Fruit fly (Drosophila melanogaster) whole organism, embryonic: ENCODE results near the gene Elp3.

ENCODE experiments used
- Antp ChIP-seq: fragments of 200-800 bp; sonication (Bioruptor generic); optimal IDR thresholded peaks from 3 replicates; lab custom pipeline; 2016; ENCODE audit warnings: missing biosample characterization, missing genetic modification characterization
- Asciz ChIP-seq: fragments of 200-800 bp; sonication (Bioruptor generic); optimal IDR thresholded peaks from 2 replicates; lab custom pipeline; 2017; ENCODE audit warnings: missing biosample characterization, mild to moderate bottlenecking, missing genetic modification characterization, missing genetic modification reagents
- Atf6 ChIP-seq: fragments of 200-800 bp; sonication (Bioruptor generic); IDR thresholded peaks from 2 replicates; pipeline ENCODE4 v1.3.6; 2022; ENCODE audit warnings: missing biosample characterization, missing genetic modification characterization
- Bteb2 ChIP-seq: fragments of 200-800 bp; sonication (Bioruptor generic); optimal IDR thresholded peaks from 2 replicates; lab custom pipeline; 2016; ENCODE audit warnings: missing biosample characterization, missing genetic modification characterization
- CG10209 ChIP-seq: fragments of 200-800 bp; sonication (Bioruptor generic); optimal IDR thresholded peaks from 3 replicates; lab custom pipeline; 2017; ENCODE audit warnings: missing biosample characterization, mild to moderate bottlenecking, missing genetic modification characterization, missing genetic modification reagents
- CG10267 ChIP-seq: fragments of 200-800 bp; sonication (Bioruptor generic); optimal IDR thresholded peaks from 2 replicates; lab custom pipeline; 2018; ENCODE audit warnings: missing biosample characterization, mild to moderate bottlenecking, missing genetic modification characterization, moderate library complexity
- CG10274 ChIP-seq: fragments of 200-800 bp; sonication (Bioruptor generic); optimal IDR thresholded peaks from 3 replicates; lab custom pipeline; 2017; ENCODE audit warnings: missing biosample characterization, mild to moderate bottlenecking, missing genetic modification characterization
- CG11247 ChIP-seq: fragments of 200-800 bp; sonication (Bioruptor generic); IDR thresholded peaks from 2 replicates; pipeline ENCODE4 v1.3.6; 2022; ENCODE audit warnings: missing biosample characterization, missing genetic modification characterization
- CG1233 ChIP-seq: fragments of 200-800 bp; sonication (Bioruptor generic); optimal IDR thresholded peaks from 4 replicates; lab custom pipeline; 2018; ENCODE audit warnings: missing biosample characterization, mild to moderate bottlenecking, missing genetic modification characterization
- CG13624 ChIP-seq: fragments of 200-800 bp; sonication (Bioruptor generic); optimal IDR thresholded peaks from 2 replicates; lab custom pipeline; 2016; ENCODE audit warnings: missing biosample characterization, missing genetic modification characterization
- CG14014 ChIP-seq: fragments of 200-800 bp; sonication (Bioruptor generic); IDR thresholded peaks from 2 replicates; pipeline ENCODE4 v1.3.6; 2022; ENCODE audit warnings: missing biosample characterization, missing genetic modification characterization
- CG14710 ChIP-seq: fragments of 200-800 bp; sonication (Bioruptor generic); optimal IDR thresholded peaks from 3 replicates; lab custom pipeline; 2019; ENCODE audit warnings: missing biosample characterization, mild to moderate bottlenecking, missing genetic modification characterization, moderate library complexity
- CG14965 ChIP-seq: fragments of 200-800 bp; sonication (Bioruptor generic); optimal IDR thresholded peaks from 2 replicates; lab custom pipeline; 2016; ENCODE audit warnings: missing biosample characterization, missing genetic modification characterization, borderline replicate concordance
- CG15479 ChIP-seq: fragments of 200-800 bp; sonication (Bioruptor generic); optimal IDR thresholded peaks from 3 replicates; lab custom pipeline; 2019; ENCODE audit warnings: missing biosample characterization, mild to moderate bottlenecking, missing genetic modification characterization, moderate library complexity
- CG16813 ChIP-seq: fragments of 200-800 bp; sonication (Bioruptor generic); IDR thresholded peaks from 3 replicates; pipeline ENCODE4 v1.3.6; 2022; ENCODE audit warnings: missing biosample characterization, missing genetic modification characterization; ENCODE audit not compliant: partially characterized antibody
- CG1832 ChIP-seq: fragments of 200-800 bp; sonication (Bioruptor generic); optimal IDR thresholded peaks from 2 replicates; lab custom pipeline; 2017; ENCODE audit warnings: missing biosample characterization, mild to moderate bottlenecking, missing genetic modification characterization, inconsistent platforms
- CG2202 ChIP-seq: fragments of 200-800 bp; sonication (Bioruptor generic); optimal IDR thresholded peaks from 2 replicates; lab custom pipeline; 2018; ENCODE audit warnings: missing biosample characterization, mild to moderate bottlenecking, missing genetic modification characterization
- CG30020 ChIP-seq: fragments of 200-800 bp; optimal IDR thresholded peaks from 2 replicates; lab custom pipeline; 2019; ENCODE audit warnings: missing biosample characterization, mild to moderate bottlenecking, missing genetic modification characterization, moderate library complexity
- CG3995 ChIP-seq: fragments of 200-800 bp; sonication (Bioruptor generic); optimal IDR thresholded peaks from 3 replicates; lab custom pipeline; 2016; ENCODE audit warnings: missing biosample characterization, missing genetic modification characterization
- CG4282 ChIP-seq: fragments of 200-800 bp; sonication (Bioruptor generic); optimal IDR thresholded peaks from 2 replicates; lab custom pipeline; 2016; ENCODE audit warnings: missing biosample characterization, missing genetic modification characterization
- CG4328 ChIP-seq: fragments of 200-800 bp; sonication (Bioruptor generic); optimal IDR thresholded peaks from 3 replicates; lab custom pipeline; 2017; ENCODE audit warnings: missing biosample characterization, missing genetic modification reagents, missing genetic modification characterization
- CG4424 ChIP-seq: fragments of 200-800 bp; sonication (Bioruptor generic); optimal IDR thresholded peaks from 3 replicates; lab custom pipeline; 2016; ENCODE audit warnings: missing biosample characterization, missing genetic modification characterization
- CG4707 ChIP-seq: fragments of 200-800 bp; sonication (Bioruptor generic); optimal IDR thresholded peaks from 2 replicates; lab custom pipeline; 2018; ENCODE audit warnings: missing biosample characterization, mild to moderate bottlenecking, missing genetic modification characterization, moderate library complexity
- CG7357 ChIP-seq: fragments of 200-800 bp; sonication (Bioruptor generic); IDR thresholded peaks from 3 replicates; pipeline ENCODE4 v1.3.6; 2022; ENCODE audit warnings: missing biosample characterization, missing genetic modification characterization
- CG8359 ChIP-seq: fragments of 200-800 bp; sonication (Bioruptor generic); optimal IDR thresholded peaks from 2 replicates; lab custom pipeline; 2017; ENCODE audit warnings: missing biosample characterization, mild to moderate bottlenecking, missing genetic modification characterization, borderline replicate concordance
- CG8924 ChIP-seq: fragments of 200-800 bp; optimal IDR thresholded peaks from 3 replicates; lab custom pipeline; 2019; ENCODE audit warnings: missing biosample characterization, mild to moderate bottlenecking, missing genetic modification characterization, moderate library complexity
- CG9215 ChIP-seq: fragments of 200-800 bp; sonication (Bioruptor generic); IDR thresholded peaks from 2 replicates; pipeline ENCODE4 v1.3.6; 2022; ENCODE audit warnings: missing biosample characterization, missing genetic modification characterization
- CG9727 ChIP-seq: fragments of 200-800 bp; sonication (Bioruptor generic); optimal IDR thresholded peaks from 3 replicates; lab custom pipeline; 2017; ENCODE audit warnings: missing biosample characterization, mild to moderate bottlenecking, missing genetic modification characterization
- Deaf1 ChIP-seq: fragments of 200-800 bp; optimal IDR thresholded peaks from 3 replicates; lab custom pipeline; 2019; ENCODE audit warnings: missing biosample characterization, mild to moderate bottlenecking, missing genetic modification characterization, moderate library complexity
- Drgx ChIP-seq: fragments of 200-800 bp; sonication (Bioruptor generic); IDR thresholded peaks from 2 replicates; pipeline ENCODE4 v1.3.6; 2022; ENCODE audit warnings: missing biosample characterization, missing genetic modification characterization
- E2f1 ChIP-seq: fragments of 200-800 bp; sonication (Bioruptor generic); IDR thresholded peaks from 2 replicates; pipeline ENCODE4 v1.3.6; 2022; ENCODE audit warnings: missing biosample characterization, missing genetic modification characterization
- Fer3 ChIP-seq: fragments of 200-800 bp; sonication (Bioruptor generic); optimal IDR thresholded peaks from 2 replicates; lab custom pipeline; 2018; ENCODE audit warnings: missing biosample characterization, mild to moderate bottlenecking, missing genetic modification characterization, moderate library complexity
- H2.0 ChIP-seq: fragments of 200-800 bp; sonication (Bioruptor generic); IDR thresholded peaks from 2 replicates; pipeline ENCODE4 v1.3.6; 2022; ENCODE audit warnings: missing biosample characterization, missing genetic modification characterization
- Hr3 ChIP-seq: fragments of 200-800 bp; sonication (Bioruptor generic); optimal IDR thresholded peaks from 3 replicates; lab custom pipeline; 2016; ENCODE audit warnings: missing biosample characterization, missing genetic modification characterization
- NC2β ChIP-seq: fragments of 200-800 bp; sonication (Bioruptor generic); optimal IDR thresholded peaks from 2 replicates; lab custom pipeline; 2016; ENCODE audit warnings: missing biosample characterization, missing genetic modification characterization
- Optix ChIP-seq: fragments of 200-800 bp; sonication (Bioruptor generic); IDR thresholded peaks from 3 replicates; pipeline ENCODE4 v1.3.6; 2022; ENCODE audit warnings: missing biosample characterization, missing genetic modification characterization
- Sry-δ ChIP-seq: fragments of 200-800 bp; sonication (Bioruptor generic); optimal IDR thresholded peaks from 2 replicates; lab custom pipeline; 2016; ENCODE audit warnings: missing biosample characterization, missing genetic modification characterization
- Trl ChIP-seq, 3 experiments: fragments of >200 bp in 2 of 3; fragments of 200-800 bp in 1 of 3; sonication (Bioruptor generic) in 1 of 3; optimal IDR thresholded peaks; 2 replicates in 1 of 3; 3 replicates in 2 of 3; lab custom pipeline; 2016 to 2017; ENCODE audit warnings: missing biosample characterization in 1 of 3, missing genetic modification characterization in 1 of 3
- chm ChIP-seq: fragments of 200-800 bp; sonication (Bioruptor generic); IDR thresholded peaks from 2 replicates; pipeline ENCODE4 v1.3.6; 2022; ENCODE audit warnings: missing biosample characterization, missing genetic modification characterization
- en ChIP-seq: fragments of 200-800 bp; sonication (Bioruptor generic); optimal IDR thresholded peaks from 2 replicates; lab custom pipeline; 2016; ENCODE audit warnings: missing biosample characterization, missing genetic modification characterization
- eve ChIP-seq, 2 experiments: fragments of >200 bp; optimal IDR thresholded peaks; 2 replicates each; lab custom pipeline; 2017; ENCODE audit warnings: missing biosample characterization in 2 of 2, missing genetic modification characterization in 2 of 2
- exex ChIP-seq: fragments of 200-800 bp; sonication (Bioruptor generic); optimal IDR thresholded peaks from 4 replicates; lab custom pipeline; 2018; ENCODE audit warnings: missing biosample characterization, mild to moderate bottlenecking, missing genetic modification characterization, moderate library complexity
- hth ChIP-seq: fragments of >200 bp; optimal IDR thresholded peaks from 2 replicates; lab custom pipeline; 2017; ENCODE audit warnings: inconsistent platforms
- jigr1 ChIP-seq: fragments of 200-800 bp; sonication (Bioruptor generic); IDR thresholded peaks from 3 replicates; pipeline ENCODE4 v1.3.6; 2022; ENCODE audit warnings: missing biosample characterization, missing genetic modification characterization
- mirr ChIP-seq: fragments of 200-800 bp; sonication (Bioruptor generic); optimal IDR thresholded peaks from 3 replicates; lab custom pipeline; 2018; ENCODE audit warnings: missing biosample characterization, mild to moderate bottlenecking, missing genetic modification characterization
- onecut ChIP-seq: fragments of 200-800 bp; sonication (Bioruptor generic); IDR thresholded peaks from 2 replicates; pipeline ENCODE4 v1.3.6; 2022; ENCODE audit warnings: missing biosample characterization, missing genetic modification characterization
- otp ChIP-seq: fragments of 200-800 bp; sonication (Bioruptor generic); IDR thresholded peaks from 3 replicates; pipeline ENCODE4, ENCODE4 v1.3.6; 2022; ENCODE audit warnings: missing biosample characterization, missing genetic modification characterization
- pb ChIP-seq: fragments of 200-800 bp; sonication (Bioruptor generic); optimal IDR thresholded peaks from 3 replicates; lab custom pipeline; 2016; ENCODE audit warnings: missing biosample characterization, missing genetic modification characterization
- phol ChIP-seq: fragments of 200-800 bp; sonication (Bioruptor generic); optimal IDR thresholded peaks from 3 replicates; lab custom pipeline; 2018; ENCODE audit warnings: missing biosample characterization, mild to moderate bottlenecking, missing genetic modification characterization, moderate library complexity
- sqz ChIP-seq: fragments of 200-800 bp; sonication (Bioruptor generic); optimal IDR thresholded peaks from 3 replicates; lab custom pipeline; 2018; ENCODE audit warnings: missing biosample characterization, mild to moderate bottlenecking, missing genetic modification characterization
- yki ChIP-seq: fragments of >200 bp; optimal IDR thresholded peaks from 3 replicates; lab custom pipeline; 2018
- zen ChIP-seq: fragments of 200-800 bp; sonication (Bioruptor generic); optimal IDR thresholded peaks from 3 replicates; lab custom pipeline; 2018; ENCODE audit warnings: missing biosample characterization, mild to moderate bottlenecking, missing genetic modification characterization, moderate library complexity

Gene Elp3

dm6 chr2L:4403013-4403604 is 41.4 kb upstream of the Elp3 start, which contains the start of gene Dim1 (continued):
- no peak for TF ChIP-seq zen (tag; lab: Kevin White, UChicago)
- peak; percentile 92 for TF ChIP-seq Sry-δ (GFP tag; lab: Kevin White, UChicago)
- peak; percentile 36 for TF ChIP-seq pb (GFP tag; lab: Kevin White, UChicago)
- no peak for TF ChIP-seq Fer3 (tag; lab: Kevin White, UChicago)
- TF ChIP-seq CG9727 (GFP tag; lab: Kevin White, UChicago): peak; percentile 40
- no peak for TF ChIP-seq CG10267 (tag; lab: Kevin White, UChicago)
- TF ChIP-seq eve (GFP tag; optimal IDR thresholded peaks at IDR 0.05; lab: Kevin White, UChicago): no peak
- TF ChIP-seq en (GFP tag; lab: Kevin White, UChicago): no peak
- no peak for TF ChIP-seq otp (GFP tag; lab: Robert Waterston, UW)
- no peak for TF ChIP-seq hth (lab: Kevin White, UChicago)
- TF ChIP-seq Atf6 (GFP tag; lab: Robert Waterston, UW): no peak
- TF ChIP-seq NC2β: no peak
- no peak for TF ChIP-seq CG1832 (GFP tag; lab: Kevin White, UChicago)
- no peak for TF ChIP-seq CG13624 (GFP tag; lab: Kevin White, UChicago)
- TF ChIP-seq CG16813 (GFP tag; lab: Robert Waterston, UW): peak; percentile 74
- no peak for TF ChIP-seq Hr3 (GFP tag; lab: Kevin White, UChicago)
- no peak for TF ChIP-seq CG8359 (GFP tag; lab: Kevin White, UChicago)
- no peak for TF ChIP-seq H2.0
- TF ChIP-seq CG8924: no peak
- no peak for TF ChIP-seq chm
- TF ChIP-seq CG7357 (GFP tag; lab: Robert Waterston, UW): no peak
- TF ChIP-seq CG11247 (GFP tag; lab: Robert Waterston, UW): no peak
- no peak for TF ChIP-seq CG3995 (GFP tag; lab: Kevin White, UChicago)
- TF ChIP-seq E2f1 (GFP tag; lab: Robert Waterston, UW): no peak
- no peak for TF ChIP-seq CG2202
- no peak for TF ChIP-seq phol (tag; lab: Kevin White, UChicago)
- TF ChIP-seq CG10274: no peak
- TF ChIP-seq sqz (GFP tag; lab: Kevin White, UChicago): no peak
- no peak for TF ChIP-seq CG4424 (GFP tag; lab: Kevin White, UChicago)
- no peak for TF ChIP-seq Drgx (GFP tag; lab: Robert Waterston, UW)
- no peak for TF ChIP-seq CG4282 (GFP tag; lab: Kevin White, UChicago)
- TF ChIP-seq Antp (GFP tag; lab: Kevin White, UChicago): no peak
- no peak for TF ChIP-seq Deaf1 (tag; lab: Kevin White, UChicago)
- peak; percentile 38 for TF ChIP-seq Bteb2
- TF ChIP-seq CG14014 (GFP tag; lab: Robert Waterston, UW): no peak
- peak; percentile 7 for TF ChIP-seq CG4328 (GFP tag; lab: Kevin White, UChicago)
- TF ChIP-seq CG4707: no peak
- no peak for TF ChIP-seq jigr1 (GFP tag; lab: Robert Waterston, UW)
- TF ChIP-seq Asciz (GFP tag; lab: Kevin White, UChicago): peak; percentile 31
- peak; percentile 22 for TF ChIP-seq CG14710
- TF ChIP-seq CG10209 (GFP tag; lab: Kevin White, UChicago): no peak
- TF ChIP-seq CG14965: no peak
- TF ChIP-seq Optix (GFP tag; lab: Robert Waterston, UW): no peak
- TF ChIP-seq mirr: no peak
- TF ChIP-seq yki: no peak
- no peak for TF ChIP-seq Trl (optimal IDR thresholded peaks at IDR 0.05; lab: Kevin White, UChicago)
- TF ChIP-seq Trl (GFP tag; optimal IDR thresholded peaks at IDR 0.05; lab: Kevin White, UChicago): no peak
- TF ChIP-seq CG9215: no peak
- TF ChIP-seq exex (tag; lab: Kevin White, UChicago): no peak
- TF ChIP-seq CG15479: no peak
- no peak for TF ChIP-seq onecut (GFP tag; lab: Robert Waterston, UW)
- peak; percentile 16 for TF ChIP-seq CG1233 (GFP tag; lab: Kevin White, UChicago)
- no peak for TF ChIP-seq CG30020 (tag; lab: Kevin White, UChicago)
